Fruit fly (Drosophila melanogaster) whole organism, prepupa: ENCODE measurements around the gene CG3156.

Source experiments
- Blimp-1 ChIP-seq: fragments of 200-800 bp; sonication (Bioruptor generic); optimal IDR thresholded peaks from 3 replicates; lab custom pipeline; 2017; ENCODE audit warnings: missing biosample characterization, missing genetic modification characterization, mild to moderate bottlenecking, moderate library complexity, missing genetic modification reagents
- CG10669 ChIP-seq: fragments of 200-800 bp; sonication (Bioruptor generic); optimal IDR thresholded peaks from 3 replicates; lab custom pipeline; 2018; ENCODE audit warnings: missing biosample characterization, mild to moderate bottlenecking, missing genetic modification characterization, moderate library complexity
- CG11294 ChIP-seq: fragments of 200-800 bp; sonication (Bioruptor generic); IDR thresholded peaks from 2 replicates; pipeline ENCODE4 v1.3.6; 2022; ENCODE audit warnings: missing biosample characterization, missing genetic modification characterization
- CG11902 ChIP-seq: fragments of 200-800 bp; sonication (Bioruptor generic); optimal IDR thresholded peaks from 3 replicates; lab custom pipeline; 2016; ENCODE audit warnings: missing biosample characterization, missing genetic modification characterization
- CG15336 ChIP-seq: fragments of 200-800 bp; sonication (Bioruptor generic); IDR thresholded peaks from 2 replicates; pipeline ENCODE4 v1.3.6; 2022; ENCODE audit warnings: missing biosample characterization, missing genetic modification characterization
- CG16779 ChIP-seq: fragments of 200-800 bp; sonication (Bioruptor generic); optimal IDR thresholded peaks from 3 replicates; lab custom pipeline; 2017; ENCODE audit warnings: missing biosample characterization, mild to moderate bottlenecking, missing genetic modification characterization
- CG3032 ChIP-seq: fragments of 200-800 bp; optimal IDR thresholded peaks from 2 replicates; lab custom pipeline; 2019; ENCODE audit warnings: missing biosample characterization, mild to moderate bottlenecking, missing genetic modification characterization, moderate library complexity
- CG32006 ChIP-seq: fragments of 200-800 bp; sonication (Bioruptor generic); optimal IDR thresholded peaks from 3 replicates; lab custom pipeline; 2017; ENCODE audit warnings: missing biosample characterization, mild to moderate bottlenecking, missing genetic modification characterization
- CG34406 ChIP-seq: fragments of 200-800 bp; sonication (Bioruptor generic); optimal IDR thresholded peaks from 3 replicates; lab custom pipeline; 2016; ENCODE audit warnings: missing biosample characterization, missing genetic modification characterization
- CG4318 ChIP-seq: fragments of 200-800 bp; sonication (Bioruptor generic); optimal IDR thresholded peaks from 3 replicates; lab custom pipeline; 2017; ENCODE audit warnings: missing biosample characterization, mild to moderate bottlenecking, missing genetic modification characterization
- CG6163 ChIP-seq: fragments of 200-800 bp; sonication (Bioruptor generic); IDR thresholded peaks from 3 replicates; pipeline ENCODE4 v1.3.6; 2022; ENCODE audit warnings: missing biosample characterization, missing genetic modification characterization
- CG6276 ChIP-seq: fragments of 200-800 bp; sonication (Bioruptor generic); optimal IDR thresholded peaks from 2 replicates; lab custom pipeline; 2017; ENCODE audit warnings: missing biosample characterization, mild to moderate bottlenecking, missing genetic modification characterization
- CG6792 ChIP-seq: fragments of 200-800 bp; sonication (Bioruptor generic); optimal IDR thresholded peaks from 3 replicates; lab custom pipeline; 2016; ENCODE audit warnings: missing biosample characterization, missing genetic modification characterization
- CG8119 ChIP-seq: fragments of 200-800 bp; sonication (Bioruptor generic); IDR thresholded peaks from 3 replicates; pipeline ENCODE4 v1.3.6; 2022; ENCODE audit warnings: missing biosample characterization, missing genetic modification characterization
- CG8319 ChIP-seq: fragments of 200-800 bp; sonication (Bioruptor generic); optimal IDR thresholded peaks from 3 replicates; lab custom pipeline; 2016; ENCODE audit warnings: missing biosample characterization, missing genetic modification characterization
- CG8632 ChIP-seq: fragments of 200-800 bp; sonication (Bioruptor generic); optimal IDR thresholded peaks from 3 replicates; lab custom pipeline; 2016; ENCODE audit warnings: missing biosample characterization, missing genetic modification characterization
- Eip75B ChIP-seq: fragments of 200-800 bp; sonication (Bioruptor generic); optimal IDR thresholded peaks from 3 replicates; lab custom pipeline; 2016; ENCODE audit warnings: missing biosample characterization, missing genetic modification characterization
- Eip93F ChIP-seq: fragments of 200-800 bp; sonication (Bioruptor generic); optimal IDR thresholded peaks from 2 replicates; lab custom pipeline; 2016; ENCODE audit warnings: missing biosample characterization, mild to moderate bottlenecking, missing genetic modification characterization
- Ets21C ChIP-seq: fragments of 200-800 bp; sonication (Bioruptor generic); optimal IDR thresholded peaks from 3 replicates; lab custom pipeline; 2016; ENCODE audit warnings: missing biosample characterization, missing genetic modification characterization
- Ets96B ChIP-seq: fragments of 200-800 bp; optimal IDR thresholded peaks from 2 replicates; lab custom pipeline; 2019; ENCODE audit warnings: missing biosample characterization, mild to moderate bottlenecking, missing genetic modification characterization, moderate library complexity
- Hr38 ChIP-seq: sonication (Bioruptor generic); optimal IDR thresholded peaks from 2 replicates; lab custom pipeline; 2016; ENCODE audit warnings: missing biosample characterization, missing genetic modification characterization
- Hr39 ChIP-seq: fragments of 200-800 bp; sonication (Bioruptor generic); optimal IDR thresholded peaks from 2 replicates; lab custom pipeline; 2016; ENCODE audit warnings: missing biosample characterization, missing genetic modification characterization
- Hr4 ChIP-seq: fragments of 200-800 bp; sonication (Bioruptor generic); optimal IDR thresholded peaks from 3 replicates; lab custom pipeline; 2016; ENCODE audit warnings: missing biosample characterization, missing genetic modification characterization
- Lpt ChIP-seq: fragments of 200-800 bp; sonication (Bioruptor generic); optimal IDR thresholded peaks from 3 replicates; lab custom pipeline; 2016; ENCODE audit warnings: missing biosample characterization, missing genetic modification characterization
- Met ChIP-seq: fragments of 200-800 bp; sonication (Bioruptor generic); optimal IDR thresholded peaks from 3 replicates; lab custom pipeline; 2016; ENCODE audit warnings: missing biosample characterization, missing genetic modification characterization
- Sox102F ChIP-seq: fragments of 200-800 bp; sonication (Bioruptor generic); optimal IDR thresholded peaks from 2 replicates; lab custom pipeline; 2016; ENCODE audit warnings: missing biosample characterization, mild to moderate bottlenecking, missing genetic modification characterization
- Sox14 ChIP-seq: fragments of 200-800 bp; sonication (Bioruptor generic); optimal IDR thresholded peaks from 3 replicates; lab custom pipeline; 2016; ENCODE audit warnings: missing biosample characterization, missing genetic modification characterization
- Sox15 ChIP-seq: fragments of 200-800 bp; sonication (Bioruptor generic); optimal IDR thresholded peaks from 3 replicates; lab custom pipeline; 2016; ENCODE audit warnings: missing biosample characterization, missing genetic modification characterization
- achi ChIP-seq: fragments of 200-800 bp; sonication (Bioruptor generic); optimal IDR thresholded peaks from 3 replicates; lab custom pipeline; 2016; ENCODE audit warnings: missing biosample characterization, missing genetic modification characterization
- acj6 ChIP-seq: fragments of 200-800 bp; sonication (Bioruptor generic); optimal IDR thresholded peaks from 3 replicates; lab custom pipeline; 2016; ENCODE audit warnings: missing biosample characterization, missing genetic modification characterization
- cyc ChIP-seq: fragments of 200-800 bp; sonication (Bioruptor generic); optimal IDR thresholded peaks from 3 replicates; lab custom pipeline; 2016; ENCODE audit warnings: missing biosample characterization, missing genetic modification characterization
- dac ChIP-seq: fragments of 200-800 bp; sonication (Bioruptor generic); optimal IDR thresholded peaks from 2 replicates; lab custom pipeline; 2017; ENCODE audit warnings: missing biosample characterization, mild to moderate bottlenecking, missing genetic modification characterization
- eg ChIP-seq: fragments of 200-800 bp; sonication (Bioruptor generic); IDR thresholded peaks from 3 replicates; pipeline ENCODE4 v1.3.6; 2022; ENCODE audit warnings: missing biosample characterization, missing genetic modification characterization
- fd59A ChIP-seq: fragments of 200-800 bp; sonication (Bioruptor generic); optimal IDR thresholded peaks from 2 replicates; lab custom pipeline; 2017; ENCODE audit warnings: missing biosample characterization, mild to moderate bottlenecking, missing genetic modification characterization, missing genetic modification reagents
- fd85E ChIP-seq: fragments of 200-800 bp; sonication (Bioruptor generic); optimal IDR thresholded peaks from 3 replicates; lab custom pipeline; 2016; ENCODE audit warnings: missing biosample characterization, missing genetic modification characterization
- fkh ChIP-seq: fragments of 200-800 bp; sonication (Bioruptor generic); optimal IDR thresholded peaks from 3 replicates; lab custom pipeline; 2017; ENCODE audit warnings: missing biosample characterization, mild to moderate bottlenecking, missing genetic modification characterization, moderate library complexity
- lz ChIP-seq: fragments of 200-800 bp; sonication (Bioruptor generic); optimal IDR thresholded peaks from 3 replicates; lab custom pipeline; 2016; ENCODE audit warnings: missing biosample characterization, missing genetic modification characterization
- net ChIP-seq: fragments of 200-800 bp; sonication (Bioruptor generic); optimal IDR thresholded peaks from 3 replicates; lab custom pipeline; 2016; ENCODE audit warnings: missing biosample characterization, missing genetic modification characterization
- pdm3 ChIP-seq: fragments of 200-800 bp; sonication (Bioruptor generic); optimal IDR thresholded peaks from 3 replicates; lab custom pipeline; 2016; ENCODE audit warnings: missing biosample characterization, missing genetic modification characterization
- salr ChIP-seq, 2 experiments: fragments of 200-800 bp; sonication (Bioruptor generic); optimal IDR thresholded peaks; 3 replicates each; lab custom pipeline; 2016 to 2018; ENCODE audit warnings: missing biosample characterization in 2 of 2, missing genetic modification characterization in 2 of 2, mild to moderate bottlenecking in 1 of 2
- spab ChIP-seq: fragments of 200-800 bp; sonication (Bioruptor generic); optimal IDR thresholded peaks from 2 replicates; lab custom pipeline; 2017; ENCODE audit warnings: missing biosample characterization, mild to moderate bottlenecking, missing genetic modification characterization, missing genetic modification reagents
- ss ChIP-seq, 2 experiments: fragments of 200-800 bp; sonication (Bioruptor generic); optimal IDR thresholded peaks; 2 replicates in 1 of 2; 3 replicates in 1 of 2; lab custom pipeline; 2017 to 2018; ENCODE audit warnings: mild to moderate bottlenecking in 2 of 2, missing biosample characterization in 2 of 2, missing genetic modification characterization in 2 of 2, moderate library complexity in 1 of 2
- topi ChIP-seq: fragments of 200-800 bp; sonication (Bioruptor generic); optimal IDR thresholded peaks from 3 replicates; lab custom pipeline; 2016; ENCODE audit warnings: missing biosample characterization, missing genetic modification characterization
- vri ChIP-seq: fragments of 200-800 bp; sonication (Bioruptor generic); optimal IDR thresholded peaks from 3 replicates; lab custom pipeline; 2016; ENCODE audit warnings: missing biosample characterization, mild to moderate bottlenecking, missing genetic modification characterization

CG3156 gene

DNA sequence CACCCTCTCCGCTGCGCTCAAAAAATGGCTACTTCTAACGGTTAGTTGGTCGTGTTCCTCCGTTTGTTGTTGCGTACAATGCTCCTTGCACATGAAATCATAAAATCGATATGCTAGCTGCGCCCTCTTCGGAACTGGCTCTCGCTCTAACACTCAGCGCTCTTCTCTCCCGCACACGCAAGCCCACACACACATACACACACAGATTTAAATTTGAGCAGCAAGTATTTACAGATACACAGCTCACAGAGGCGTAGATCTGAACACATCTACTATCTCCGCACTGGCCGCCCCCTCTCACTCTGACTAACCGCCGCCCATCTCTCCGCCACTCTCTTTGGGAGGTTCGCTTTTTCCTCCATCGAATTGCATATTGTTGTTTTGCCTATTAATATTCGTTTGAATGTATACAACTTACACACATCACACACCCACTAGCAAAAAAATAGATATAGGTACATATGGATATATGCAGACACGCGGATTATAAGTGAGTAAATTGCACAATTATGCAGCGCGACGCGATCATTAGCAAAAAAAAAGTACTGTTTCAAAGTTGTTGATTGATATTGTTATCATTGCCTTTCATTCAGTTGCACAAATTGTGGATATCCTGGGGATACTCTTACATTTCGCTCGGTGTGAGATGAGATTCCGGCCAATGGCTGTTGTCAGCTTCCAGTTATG is 34.8 kb downstream of the CG3156 start (continued):
- TF ChIP-seq Blimp-1 (GFP tag; lab: Kevin White, UChicago) (no peak), salr (GFP tag; optimal IDR thresholded peaks at IDR 0.05; lab: Kevin White, UChicago) (peak; percentile 38 to 41), ss (GFP tag; optimal IDR thresholded peaks at IDR 0.05; lab: Kevin White, UChicago) (peak; percentile 47 to 59), CG10669 (GFP tag; lab: Kevin White, UChicago) (peak; percentile 60), CG6792 (GFP tag; lab: Kevin White, UChicago) (peak; percentile 74), CG15336 (GFP tag; lab: Robert Waterston, UW) (peak; percentile 45), Hr38 (GFP tag; lab: Kevin White, UChicago) (peak; percentile 59), CG3032 (tag; lab: Kevin White, UChicago) (peak; percentile 43), CG4318 (peak; percentile 50), cyc (GFP tag; lab: Kevin White, UChicago) (peak; percentile 74), lz (GFP tag; lab: Kevin White, UChicago) (peak; percentile 84), Hr4 (GFP tag; lab: Kevin White, UChicago) (peak; percentile 62), fd59A (GFP tag; lab: Kevin White, UChicago) (peak; percentile 52), vri (GFP tag; lab: Kevin White, UChicago) (peak; percentile 84), Sox14 (GFP tag; lab: Kevin White, UChicago) (peak; percentile 75), fd85E (GFP tag; lab: Kevin White, UChicago) (no peak), topi (GFP tag; lab: Kevin White, UChicago) (peak; percentile 70), Eip75B (GFP tag; lab: Kevin White, UChicago) (peak; percentile 59), CG8119 (GFP tag; lab: Robert Waterston, UW) (peak; percentile 55; the same call in 1 of the 3 replicates), dac (peak; percentile 61), Lpt (peak; percentile 82), acj6 (GFP tag; lab: Kevin White, UChicago) (peak; percentile 73)
- TF ChIP-seq, all 60 proteins: peak for 56

DNA sequence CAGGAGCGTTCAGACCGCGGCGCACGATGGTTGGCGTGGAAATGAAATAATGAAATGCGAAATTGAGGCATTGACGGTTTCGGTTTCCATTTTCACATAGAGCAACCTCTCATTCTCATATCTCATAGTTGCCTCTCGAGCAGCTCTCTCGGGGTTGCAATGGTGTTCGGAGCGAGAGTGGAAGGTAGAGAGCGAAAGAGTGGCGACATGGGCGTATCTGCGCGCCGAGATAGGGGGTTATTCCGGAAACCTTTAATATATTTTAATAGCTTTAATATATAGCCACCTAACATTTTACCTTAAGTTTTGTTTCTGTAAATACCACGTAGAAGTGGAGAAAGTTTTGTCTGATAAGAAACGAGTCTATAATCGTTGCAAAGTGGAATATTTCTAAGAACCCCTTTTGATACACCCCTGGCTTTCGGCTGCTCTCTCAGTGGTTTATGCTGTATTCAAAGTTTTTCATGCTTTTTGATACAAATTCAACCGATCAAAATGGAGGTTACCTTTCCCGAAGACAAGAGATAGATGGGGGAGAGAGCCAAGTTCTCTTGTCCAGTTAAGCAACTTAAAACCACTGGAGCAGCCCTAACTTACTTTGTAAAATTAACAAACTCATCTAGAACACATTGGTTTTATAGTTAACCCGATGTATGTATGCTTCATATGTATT is 35.6 kb downstream of the CG3156 start, which contains the start of gene elav:
Gene elav (minus strand): TSS at position 48 of the 673 bp plus-strand sequence.
- TF ChIP-seq Hr38 (GFP tag; lab: Kevin White, UChicago) = peak; percentile 13
- TF ChIP-seq CG8632 (GFP tag; lab: Kevin White, UChicago) = peak; percentile 97
- TF ChIP-seq Met = peak; percentile 99
- peak; percentile 98 for TF ChIP-seq CG32006 (GFP tag; lab: Kevin White, UChicago)
- TF ChIP-seq Eip93F (GFP tag; lab: Kevin White, UChicago) = peak; percentile 96
- TF ChIP-seq Hr39 = peak; percentile 96
- TF ChIP-seq Ets21C (GFP tag; lab: Kevin White, UChicago) = peak; percentile 95
- peak; percentile 98 for TF ChIP-seq acj6 (GFP tag; lab: Kevin White, UChicago)
- peak; percentile 98 for TF ChIP-seq Hr4 (GFP tag; lab: Kevin White, UChicago)
- TF ChIP-seq CG11902 (GFP tag; lab: Kevin White, UChicago) = peak; percentile 95
- peak; percentile 97 for TF ChIP-seq CG16779 (tag; lab: Kevin White, UChicago)
- TF ChIP-seq lz (GFP tag; lab: Kevin White, UChicago) = peak; percentile 98
- peak; percentile 97 for TF ChIP-seq cyc (GFP tag; lab: Kevin White, UChicago)
- peak; percentile 97 for TF ChIP-seq spab (GFP tag; lab: Kevin White, UChicago)
- peak; percentile 97 for TF ChIP-seq CG11294 (GFP tag; lab: Robert Waterston, UW)
- peak; percentile 97 for TF ChIP-seq CG34406 (GFP tag; lab: Kevin White, UChicago)
- peak; percentile 92 to 94 for TF ChIP-seq salr (GFP tag; optimal IDR thresholded peaks at IDR 0.05; lab: Kevin White, UChicago)
- peak; percentile 95 for TF ChIP-seq Sox15
- TF ChIP-seq CG15336 (GFP tag; lab: Robert Waterston, UW) = peak; percentile 99
- peak; percentile 88 for TF ChIP-seq fkh (GFP tag; lab: Kevin White, UChicago)
- peak; percentile 96 for TF ChIP-seq CG4318
- TF ChIP-seq CG6276 (GFP tag; lab: Kevin White, UChicago) = peak; percentile 98
- TF ChIP-seq CG8319 (GFP tag; lab: Kevin White, UChicago) = peak; percentile 97
- TF ChIP-seq CG8119 (GFP tag; lab: Robert Waterston, UW) = peak; percentile 99
- TF ChIP-seq vri (GFP tag; lab: Kevin White, UChicago) = peak; percentile 97
- TF ChIP-seq CG6792 (GFP tag; lab: Kevin White, UChicago) = peak; percentile 98
- peak; percentile 98 for TF ChIP-seq CG6163 (GFP tag; lab: Robert Waterston, UW)
- peak; percentile 98 for TF ChIP-seq pdm3
- peak; percentile 98 for TF ChIP-seq ss (GFP tag; optimal IDR thresholded peaks at IDR 0.05; lab: Kevin White, UChicago)
- TF ChIP-seq net (GFP tag; lab: Kevin White, UChicago) = peak; percentile 98
- peak; percentile 97 for TF ChIP-seq Ets96B (tag; lab: Kevin White, UChicago)
- peak; percentile 98 for TF ChIP-seq Sox102F (GFP tag; lab: Kevin White, UChicago)
- peak; percentile 98 for TF ChIP-seq eg
- peak; percentile 97 for TF ChIP-seq achi (GFP tag; lab: Kevin White, UChicago)
- TF ChIP-seq Sox14 (GFP tag; lab: Kevin White, UChicago) = peak; percentile 98
- peak; percentile 97 for TF ChIP-seq dac
- peak; percentile 98 for TF ChIP-seq CG3032 (tag; lab: Kevin White, UChicago)
